Fruit fly (Drosophila melanogaster): Measurements from ENCODE around the gene CG34377.

Gene CG34377

dm6 chr3R:22268845-22269244 is 55.0 kb downstream of the CG34377 start:
- TF ChIP-seq CG14655 (GFP tag; optimal IDR thresholded peaks at IDR 0.05) (no peak), Ets98B (GFP tag; IDR thresholded peaks at IDR 0.05) (no peak), Snoo (tag; optimal IDR thresholded peaks at IDR 0.05) (no peak), rn (GFP tag; IDR thresholded peaks at IDR 0.05) (no peak), EcR (GFP tag; optimal IDR thresholded peaks at IDR 0.05) (no peak), gl (tag; optimal IDR thresholded peaks at IDR 0.05) (no peak), Pif1B (GFP tag; optimal IDR thresholded peaks at IDR 0.05) (no peak), CG10348 (GFP tag; IDR thresholded peaks at IDR 0.05) (no peak), CG15710 (tag; optimal IDR thresholded peaks at IDR 0.05) (no peak), Pif1A (GFP tag; optimal IDR thresholded peaks at IDR 0.05) (no peak)

dm6 chr3R:22267340-22267739 is 56.6 kb downstream of the CG34377 start:
- TF ChIP-seq EcR (GFP tag; optimal IDR thresholded peaks at IDR 0.05) (no peak), CG13204 (GFP tag; optimal IDR thresholded peaks at IDR 0.05) (no peak), CG9948 (tag; optimal IDR thresholded peaks at IDR 0.05) (no peak), CG17806 (tag; optimal IDR thresholded peaks at IDR 0.05) (no peak), CG32121 (GFP tag; IDR thresholded peaks at IDR 0.05) (peak; percentile 23; the same call in 1 of the 2 replicates), CG15710 (tag; optimal IDR thresholded peaks at IDR 0.05) (peak; percentile 23), fd96Ca (GFP tag; IDR thresholded peaks at IDR 0.05) (peak; percentile 36; the same call in 1 of the 3 replicates), CG14655 (GFP tag; optimal IDR thresholded peaks at IDR 0.05) (peak; percentile 33), CG10348 (GFP tag; IDR thresholded peaks at IDR 0.05) (no peak), CG12605 (GFP tag; IDR thresholded peaks at IDR 0.05) (no peak), D1 (tag; optimal IDR thresholded peaks at IDR 0.05) (no peak), Pif1A (GFP tag; optimal IDR thresholded peaks at IDR 0.05) (no peak), Ets98B (GFP tag; IDR thresholded peaks at IDR 0.05) (0 out of 2 replicates have a peak, but pooled peaks have one; percentile 13), CG8301 (tag; optimal IDR thresholded peaks at IDR 0.05) (peak; percentile 16), gl (tag; optimal IDR thresholded peaks at IDR 0.05) (no peak), CG34367 (tag; optimal IDR thresholded peaks at IDR 0.05) (no peak), Pif1B (GFP tag; optimal IDR thresholded peaks at IDR 0.05) (no peak), CG8159 (tag; optimal IDR thresholded peaks at IDR 0.05) (peak; percentile 26), Snoo (tag; optimal IDR thresholded peaks at IDR 0.05) (no peak), rn (GFP tag; IDR thresholded peaks at IDR 0.05) (no peak), CG4496 (GFP tag; IDR thresholded peaks at IDR 0.05) (peak; percentile 57; the same call in 1 of the 3 replicates)

- TF ChIP-seq CG14655 (GFP tag; optimal IDR thresholded peaks at IDR 0.05) (peak; percentile 4), fd96Ca (GFP tag; IDR thresholded peaks at IDR 0.05) (peak; percentile 49; the same call in 1 of the 3 replicates), CG34367 (tag; optimal IDR thresholded peaks at IDR 0.05) (no peak)
Measured at dm6 chr3R:22260675-22261461, 63.0 kb downstream of the CG34377 start.

dm6 chr3R:22260205-22260604 is 63.7 kb downstream of the CG34377 start:
- TF ChIP-seq CG12605 (GFP tag; IDR thresholded peaks at IDR 0.05) (no peak), CG15710 (tag; optimal IDR thresholded peaks at IDR 0.05) (peak; percentile 60), Snoo (tag; optimal IDR thresholded peaks at IDR 0.05) (no peak), CG17806 (tag; optimal IDR thresholded peaks at IDR 0.05) (peak; percentile 67), Ets98B (GFP tag; IDR thresholded peaks at IDR 0.05) (no peak), fd96Ca (GFP tag; IDR thresholded peaks at IDR 0.05) (peak; percentile 39; the same call in 1 of the 3 replicates), Pif1A (GFP tag; optimal IDR thresholded peaks at IDR 0.05) (peak; percentile 4), CG9948 (tag; optimal IDR thresholded peaks at IDR 0.05) (peak; percentile 56), EcR (GFP tag; optimal IDR thresholded peaks at IDR 0.05) (no peak), rn (GFP tag; IDR thresholded peaks at IDR 0.05) (no peak), Pif1B (GFP tag; optimal IDR thresholded peaks at IDR 0.05) (peak; percentile 7), CG32121 (GFP tag; IDR thresholded peaks at IDR 0.05) (no peak), CG13204 (GFP tag; optimal IDR thresholded peaks at IDR 0.05) (no peak), CG10348 (GFP tag; IDR thresholded peaks at IDR 0.05) (no peak), D1 (tag; optimal IDR thresholded peaks at IDR 0.05) (no peak), CG34367 (tag; optimal IDR thresholded peaks at IDR 0.05) (peak; percentile 43), CG14655 (GFP tag; optimal IDR thresholded peaks at IDR 0.05) (peak; percentile 52), gl (tag; optimal IDR thresholded peaks at IDR 0.05) (peak; percentile 13), CG8301 (tag; optimal IDR thresholded peaks at IDR 0.05) (peak; percentile 43), CG8159 (tag; optimal IDR thresholded peaks at IDR 0.05) (peak; percentile 78), CG4496 (GFP tag; IDR thresholded peaks at IDR 0.05) (peak; percentile 70; the same call in 2 of the 3 replicates)
